Fruit fly (Drosophila melanogaster) whole organism, embryonic: ENCODE results near the gene CG32073.
A peak's percentile ranks its signal among the peaks of the same experiment; 100 is the strongest.

ENCODE experiments used
- Ada2b ChIP-seq: fragments of 200-800 bp; sonication (Bioruptor generic); IDR thresholded peaks from 2 replicates; pipeline ENCODE4 v1.3.6; 2022; ENCODE audit warnings: missing biosample characterization, missing genetic modification characterization
- Awh ChIP-seq: fragments of 200-800 bp; sonication (Bioruptor generic); IDR thresholded peaks from 2 replicates; pipeline ENCODE4, ENCODE4 v1.3.6; 2022; ENCODE audit warnings: missing biosample characterization, missing genetic modification characterization
- CG1024 ChIP-seq: fragments of 200-800 bp; sonication (Bioruptor generic); IDR thresholded peaks from 2 replicates; pipeline ENCODE4 v1.3.6; 2022; ENCODE audit warnings: missing biosample characterization, missing genetic modification characterization
- CG43689 ChIP-seq: fragments of 200-800 bp; sonication (Bioruptor generic); IDR thresholded peaks from 2 replicates; pipeline ENCODE4 v1.3.6; 2022; ENCODE audit warnings: missing biosample characterization, missing genetic modification characterization
- HmgD ChIP-seq: fragments of 200-800 bp; sonication (Bioruptor generic); optimal IDR thresholded peaks from 3 replicates; lab custom pipeline; 2016; ENCODE audit warnings: missing biosample characterization, missing genetic modification characterization
- gfzf ChIP-seq: fragments of 200-800 bp; sonication (Bioruptor generic); optimal IDR thresholded peaks from 2 replicates; lab custom pipeline; 2016; ENCODE audit warnings: missing biosample characterization, mild to moderate bottlenecking, missing genetic modification characterization, moderate library complexity
- usp ChIP-seq: fragments of >200 bp; optimal IDR thresholded peaks from 2 replicates; lab custom pipeline; 2017; ENCODE audit warnings: missing biosample characterization, missing genetic modification characterization

dm6 chr3L:11109454-11109853 is 2.1 kb upstream of the CG32073 start, which contains the start of the genes CG34012 and emei:
- no peak for TF ChIP-seq usp (GFP tag; lab: Kevin White, UChicago)
- no peak for TF ChIP-seq CG43689 (GFP tag; lab: Robert Waterston, UW)
- peak; percentile 77 for TF ChIP-seq gfzf
- no peak for TF ChIP-seq Ada2b (GFP tag; lab: Robert Waterston, UW)
- no peak for TF ChIP-seq Awh
- TF ChIP-seq HmgD (GFP tag; lab: Kevin White, UChicago) = no peak
- no peak for TF ChIP-seq CG1024
